Fruit fly (Drosophila melanogaster): ENCODE results near the gene Acbp5.

Acbp5 gene

dm6 chr3L:8772998-8773684 lies 15.2 kb downstream of the Acbp5 start (continued):
- TF ChIP-seq CG17385 (GFP tag; optimal IDR thresholded peaks at IDR 0.05) (peak; percentile 71), vvl (GFP tag; IDR thresholded peaks at IDR 0.05) (peak; percentile 85), CG34224 (GFP tag; IDR thresholded peaks at IDR 0.05; ENCODE audit: partially characterized antibody) (no peak), ftz-f1 (GFP tag; optimal IDR thresholded peaks at IDR 0.05) (no peak), inv (GFP tag; IDR thresholded peaks at IDR 0.05; ENCODE audit: partially characterized antibody) (no peak), CG3407 (GFP tag; optimal IDR thresholded peaks at IDR 0.05) (peak; percentile 53), CG17328 (GFP tag; IDR thresholded peaks at IDR 0.05) (peak; percentile 76), CG11247 (GFP tag; IDR thresholded peaks at IDR 0.05) (no peak), CG3163 (GFP tag; optimal IDR thresholded peaks at IDR 0.05) (peak; percentile 21), schlank (tag; optimal IDR thresholded peaks at IDR 0.05) (no peak), CG3995 (GFP tag; optimal IDR thresholded peaks at IDR 0.05) (no peak), nerfin-2 (GFP tag; IDR thresholded peaks at IDR 0.05; ENCODE audit: partially characterized antibody) (no peak), Bdp1 (GFP tag; optimal IDR thresholded peaks at IDR 0.05) (peak; percentile 3), croc (GFP tag; conservative IDR thresholded peaks at IDR 0.05) (peak; percentile 65), CG1233 (GFP tag; optimal IDR thresholded peaks at IDR 0.05) (peak; percentile 72), CG4707 (GFP tag; optimal IDR thresholded peaks at IDR 0.05) (peak; percentile 64), YL-1 (GFP tag; optimal IDR thresholded peaks at IDR 0.05) (no peak), B-H1 (GFP tag; IDR thresholded peaks at IDR 0.05) (peak; percentile 43), hb (GFP tag; IDR thresholded peaks at IDR 0.05; ENCODE audit: partially characterized antibody) (no peak), CG14050 (GFP tag; IDR thresholded peaks at IDR 0.05) (peak; percentile 59), B-H2 (GFP tag; optimal IDR thresholded peaks at IDR 0.05) (no peak), CG11093 (GFP tag; IDR thresholded peaks at IDR 0.05) (0 out of 3 replicates have a peak, but pooled peaks have one; percentile 26), Ets97D (GFP tag; optimal IDR thresholded peaks at IDR 0.05) (no peak), CG15073 (GFP tag; optimal IDR thresholded peaks at IDR 0.05) (no peak), pum (GFP tag; optimal IDR thresholded peaks at IDR 0.05) (no peak), yki (optimal IDR thresholded peaks at IDR 0.05) (no peak), Poxn (GFP tag; IDR thresholded peaks at IDR 0.05) (no peak), Ets65A (GFP tag) (no peak), CG18262 (tag; optimal IDR thresholded peaks at IDR 0.05) (peak; percentile 86), gcm (GFP tag; optimal IDR thresholded peaks at IDR 0.05) (peak; percentile 79), CG10209 (GFP tag; optimal IDR thresholded peaks at IDR 0.05) (peak; percentile 71), ci (GFP tag; IDR thresholded peaks at IDR 0.05) (peak; percentile 82), NK7.1 (GFP tag; optimal IDR thresholded peaks at IDR 0.05) (peak; percentile 39), Mes4 (GFP tag; optimal IDR thresholded peaks at IDR 0.05) (peak; percentile 66), org-1 (GFP tag; optimal IDR thresholded peaks at IDR 0.05) (peak; percentile 47), Nf-YB (GFP tag; optimal IDR thresholded peaks at IDR 0.05) (peak; percentile 70), CG30403 (GFP tag; optimal IDR thresholded peaks at IDR 0.05) (peak; percentile 71), CG18476 (GFP tag; optimal IDR thresholded peaks at IDR 0.05) (peak; percentile 17), CG4328 (GFP tag; optimal IDR thresholded peaks at IDR 0.05) (no peak), bab2 (GFP tag; optimal IDR thresholded peaks at IDR 0.05) (peak; percentile 45), Ssrp (tag; optimal IDR thresholded peaks at IDR 0.05) (peak; percentile 79), fd3F (GFP tag; optimal IDR thresholded peaks at IDR 0.05) (peak; percentile 52), CG12769 (tag; optimal IDR thresholded peaks at IDR 0.05) (peak; percentile 71), HLHmδ (GFP tag; optimal IDR thresholded peaks at IDR 0.05) (no peak), klu (GFP tag; IDR thresholded peaks at IDR 0.05) (0 out of 2 replicates have a peak, but pooled peaks have one; percentile 17), mam (GFP tag; optimal IDR thresholded peaks at IDR 0.05) (no peak), unpg (GFP tag; optimal IDR thresholded peaks at IDR 0.05) (peak; percentile 83), CG5180 (GFP tag; optimal IDR thresholded peaks at IDR 0.05) (peak; percentile 25), Oaz (GFP tag; IDR thresholded peaks at IDR 0.05) (peak; percentile 5; the same call in 1 of the 2 replicates), Ravus (GFP tag; IDR thresholded peaks at IDR 0.05) (no peak)

All from whole organism, embryonic.